Fruit fly (Drosophila melanogaster) Kc167 (cell line): ENCODE results near the gene Ir87a.

Source experiments
- Myc ChIP-seq: fragments of >200 bp; optimal IDR thresholded peaks from 2 replicates; lab custom pipeline; 2017; ENCODE audit warnings: missing external identifiers
- h ChIP-seq: fragments of >200 bp; optimal IDR thresholded peaks from 3 replicates; lab custom pipeline; 2018; ENCODE audit warnings: missing external identifiers
- insv ChIP-seq: fragments of >200 bp; optimal IDR thresholded peaks from 3 replicates; lab custom pipeline; 2018; ENCODE audit warnings: missing external identifiers
- psq ChIP-seq: fragments of >200 bp; optimal IDR thresholded peaks from 2 replicates; lab custom pipeline; 2017; ENCODE audit warnings: missing external identifiers
- ttk ChIP-seq: sonication (Bioruptor generic); optimal IDR thresholded peaks from 2 replicates; lab custom pipeline; 2017; ENCODE audit warnings: missing external identifiers

DNA sequence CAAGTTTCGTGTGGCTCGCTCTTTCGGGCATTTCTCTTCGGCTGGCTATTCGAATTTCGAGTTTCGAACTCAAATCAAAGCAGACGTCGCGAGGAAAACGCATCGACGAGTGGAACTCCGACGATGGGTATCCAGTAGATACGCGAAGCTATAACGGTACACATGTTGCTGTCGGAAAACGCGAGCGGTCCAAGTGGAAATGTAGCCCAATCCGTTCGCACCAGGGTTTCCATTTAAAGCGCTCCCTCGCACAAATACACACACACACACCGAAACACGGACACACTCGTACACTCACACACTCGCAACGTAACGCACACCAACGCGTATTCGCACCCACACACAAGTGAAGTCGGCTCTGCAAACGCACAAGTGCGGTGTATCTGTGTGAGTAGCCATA is 30.3 kb downstream of the Ir87a start, which contains the start of gene side-IV:
- TF ChIP-seq psq (lab: Kevin White, UChicago), result no peak
- TF ChIP-seq Myc (lab: Kevin White, UChicago), result no peak
- TF ChIP-seq ttk (lab: Kevin White, UChicago), result no peak
- TF ChIP-seq h (lab: Kevin White, UChicago), result no peak
- no peak for TF ChIP-seq insv (lab: Kevin White, UChicago)
